Worm (Caenorhabditis elegans) whole organism, L2 larva: Measurements from ENCODE around the gene tag-115.

ENCODE experiments used
- ZK546.5 ChIP-seq: sonication (generic microtip); optimal IDR thresholded peaks from 2 replicates; lab custom pipeline; 2017; ENCODE audit warnings: missing biosample characterization, missing genetic modification characterization
- ama-1 ChIP-seq: fragments of 150-350 bp; optimal IDR thresholded peaks from 2 replicates; lab custom pipeline; 2018; ENCODE audit warnings: inconsistent platforms
- nhr-237 ChIP-seq: fragments of 150-350 bp; optimal IDR thresholded peaks from 2 replicates; lab custom pipeline; 2014; ENCODE audit warnings: missing biosample characterization, missing genetic modification characterization
- snpc-4 ChIP-seq: fragments of 150-350 bp; optimal IDR thresholded peaks from 2 replicates; lab custom pipeline; 2014; ENCODE audit warnings: missing biosample characterization, missing genetic modification characterization

ce11 chrIV:13261778-13262177 is 22.6 kb upstream of the tag-115 start:
- TF ChIP-seq ama-1 (no peak), ZK546.5 (tag; lab: Kevin White, UChicago) (no peak), snpc-4 (tag; lab: Kevin White, UChicago) (no peak), nhr-237 (tag; lab: Kevin White, UChicago) (no peak)
